Worm (Caenorhabditis elegans): ENCODE results near the gene B0348.1.

DNA sequence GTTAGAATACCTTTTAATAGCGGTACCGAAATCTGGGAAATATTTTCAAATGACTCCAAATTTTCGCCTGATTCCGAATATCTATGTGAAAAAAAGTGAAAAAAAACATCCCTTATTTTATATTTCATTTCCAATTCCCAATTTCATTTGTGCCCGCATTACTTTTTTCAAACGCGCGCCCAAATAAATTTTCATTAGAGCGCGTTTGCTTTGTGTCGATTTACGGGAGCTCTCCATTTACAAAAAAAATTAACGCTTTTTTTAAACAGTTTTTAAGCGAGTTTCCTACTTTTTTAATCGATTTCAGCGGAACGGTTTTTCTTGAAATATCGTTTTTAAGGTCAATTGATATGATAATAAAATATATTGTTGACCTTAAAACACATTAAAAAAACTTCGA is 24.5 kb upstream of the B0348.1 start:
- TF ChIP-seq hnd-1 (tag; optimal IDR thresholded peaks at IDR 0.05) (no peak), ama-1 (optimal IDR thresholded peaks at IDR 0.05) (no peak), scrt-1 (GFP tag; IDR thresholded peaks at IDR 0.05) (no peak), F13C5.2 (tag; optimal IDR thresholded peaks at IDR 0.05) (no peak), pes-1 (GFP tag; IDR thresholded peaks at IDR 0.05) (no peak), tbx-11 (GFP tag; IDR thresholded peaks at IDR 0.05) (no peak)

Measured in whole organism, early embryonic.